Fruit fly (Drosophila melanogaster) whole organism, prepupa: Measurements from ENCODE around the gene wg.

Experiments
- Blimp-1 ChIP-seq: fragments of 200-800 bp; sonication (Bioruptor generic); optimal IDR thresholded peaks from 3 replicates; lab custom pipeline; 2017; ENCODE audit warnings: missing biosample characterization, missing genetic modification characterization, mild to moderate bottlenecking, moderate library complexity, missing genetic modification reagents
- CG10631 ChIP-seq: fragments of 200-800 bp; sonication (Bioruptor generic); optimal IDR thresholded peaks from 2 replicates; lab custom pipeline; 2016; ENCODE audit warnings: missing biosample characterization, missing genetic modification characterization
- CG10669 ChIP-seq: fragments of 200-800 bp; sonication (Bioruptor generic); optimal IDR thresholded peaks from 3 replicates; lab custom pipeline; 2018; ENCODE audit warnings: missing biosample characterization, mild to moderate bottlenecking, missing genetic modification characterization, moderate library complexity
- CG11294 ChIP-seq: fragments of 200-800 bp; sonication (Bioruptor generic); IDR thresholded peaks from 2 replicates; pipeline ENCODE4 v1.3.6; 2022; ENCODE audit warnings: missing biosample characterization, missing genetic modification characterization
- CG15336 ChIP-seq: fragments of 200-800 bp; sonication (Bioruptor generic); IDR thresholded peaks from 2 replicates; pipeline ENCODE4 v1.3.6; 2022; ENCODE audit warnings: missing biosample characterization, missing genetic modification characterization
- CG1621 ChIP-seq: fragments of 200-800 bp; sonication (Bioruptor generic); optimal IDR thresholded peaks from 3 replicates; lab custom pipeline; 2018; ENCODE audit warnings: missing biosample characterization, mild to moderate bottlenecking, missing genetic modification characterization
- CG16779 ChIP-seq: fragments of 200-800 bp; sonication (Bioruptor generic); optimal IDR thresholded peaks from 3 replicates; lab custom pipeline; 2017; ENCODE audit warnings: missing biosample characterization, mild to moderate bottlenecking, missing genetic modification characterization
- CG3032 ChIP-seq: fragments of 200-800 bp; optimal IDR thresholded peaks from 2 replicates; lab custom pipeline; 2019; ENCODE audit warnings: missing biosample characterization, mild to moderate bottlenecking, missing genetic modification characterization, moderate library complexity
- CG31627 ChIP-seq: fragments of 200-800 bp; sonication (Bioruptor generic); optimal IDR thresholded peaks from 3 replicates; lab custom pipeline; 2016; ENCODE audit warnings: missing biosample characterization, missing genetic modification characterization
- CG34406 ChIP-seq: fragments of 200-800 bp; sonication (Bioruptor generic); optimal IDR thresholded peaks from 3 replicates; lab custom pipeline; 2016; ENCODE audit warnings: missing biosample characterization, missing genetic modification characterization
- CG3919 ChIP-seq: fragments of 200-800 bp; sonication (Bioruptor generic); optimal IDR thresholded peaks from 3 replicates; lab custom pipeline; 2016; ENCODE audit warnings: missing biosample characterization, missing genetic modification characterization
- CG4318 ChIP-seq: fragments of 200-800 bp; sonication (Bioruptor generic); optimal IDR thresholded peaks from 3 replicates; lab custom pipeline; 2017; ENCODE audit warnings: missing biosample characterization, mild to moderate bottlenecking, missing genetic modification characterization
- CG6163 ChIP-seq: fragments of 200-800 bp; sonication (Bioruptor generic); IDR thresholded peaks from 3 replicates; pipeline ENCODE4 v1.3.6; 2022; ENCODE audit warnings: missing biosample characterization, missing genetic modification characterization
- CG6276 ChIP-seq: fragments of 200-800 bp; sonication (Bioruptor generic); optimal IDR thresholded peaks from 2 replicates; lab custom pipeline; 2017; ENCODE audit warnings: missing biosample characterization, mild to moderate bottlenecking, missing genetic modification characterization
- CG6792 ChIP-seq: fragments of 200-800 bp; sonication (Bioruptor generic); optimal IDR thresholded peaks from 3 replicates; lab custom pipeline; 2016; ENCODE audit warnings: missing biosample characterization, missing genetic modification characterization
- CG6808 ChIP-seq: fragments of 200-800 bp; sonication (Bioruptor generic); optimal IDR thresholded peaks from 3 replicates; lab custom pipeline; 2017; ENCODE audit warnings: missing biosample characterization, missing genetic modification characterization, mild to moderate bottlenecking, moderate library complexity, missing genetic modification reagents
- CG8119 ChIP-seq: fragments of 200-800 bp; sonication (Bioruptor generic); IDR thresholded peaks from 3 replicates; pipeline ENCODE4 v1.3.6; 2022; ENCODE audit warnings: missing biosample characterization, missing genetic modification characterization
- CG8319 ChIP-seq: fragments of 200-800 bp; sonication (Bioruptor generic); optimal IDR thresholded peaks from 3 replicates; lab custom pipeline; 2016; ENCODE audit warnings: missing biosample characterization, missing genetic modification characterization
- Eip75B ChIP-seq: fragments of 200-800 bp; sonication (Bioruptor generic); optimal IDR thresholded peaks from 3 replicates; lab custom pipeline; 2016; ENCODE audit warnings: missing biosample characterization, missing genetic modification characterization
- Eip78C ChIP-seq: fragments of 200-800 bp; sonication (Bioruptor generic); peaks from one replicate; lab custom pipeline; 2016; ENCODE audit warnings: missing biosample characterization, missing genetic modification characterization
- Ets21C ChIP-seq: fragments of 200-800 bp; sonication (Bioruptor generic); optimal IDR thresholded peaks from 3 replicates; lab custom pipeline; 2016; ENCODE audit warnings: missing biosample characterization, missing genetic modification characterization
- Ets96B ChIP-seq: fragments of 200-800 bp; optimal IDR thresholded peaks from 2 replicates; lab custom pipeline; 2019; ENCODE audit warnings: missing biosample characterization, mild to moderate bottlenecking, missing genetic modification characterization, moderate library complexity
- Hr38 ChIP-seq: sonication (Bioruptor generic); optimal IDR thresholded peaks from 2 replicates; lab custom pipeline; 2016; ENCODE audit warnings: missing biosample characterization, missing genetic modification characterization
- Hr39 ChIP-seq: fragments of 200-800 bp; sonication (Bioruptor generic); optimal IDR thresholded peaks from 2 replicates; lab custom pipeline; 2016; ENCODE audit warnings: missing biosample characterization, missing genetic modification characterization
- Lpt ChIP-seq: fragments of 200-800 bp; sonication (Bioruptor generic); optimal IDR thresholded peaks from 3 replicates; lab custom pipeline; 2016; ENCODE audit warnings: missing biosample characterization, missing genetic modification characterization
- Met ChIP-seq: fragments of 200-800 bp; sonication (Bioruptor generic); optimal IDR thresholded peaks from 3 replicates; lab custom pipeline; 2016; ENCODE audit warnings: missing biosample characterization, missing genetic modification characterization
- OdsH ChIP-seq: fragments of 200-800 bp; sonication (Bioruptor generic); optimal IDR thresholded peaks from 3 replicates; lab custom pipeline; 2016; ENCODE audit warnings: missing biosample characterization, missing genetic modification characterization
- Smox ChIP-seq: fragments of 200-800 bp; sonication (Bioruptor generic); optimal IDR thresholded peaks from 3 replicates; lab custom pipeline; 2016; ENCODE audit warnings: missing biosample characterization, missing genetic modification characterization
- Sox15 ChIP-seq: fragments of 200-800 bp; sonication (Bioruptor generic); optimal IDR thresholded peaks from 3 replicates; lab custom pipeline; 2016; ENCODE audit warnings: missing biosample characterization, missing genetic modification characterization
- cyc ChIP-seq: fragments of 200-800 bp; sonication (Bioruptor generic); optimal IDR thresholded peaks from 3 replicates; lab custom pipeline; 2016; ENCODE audit warnings: missing biosample characterization, missing genetic modification characterization
- dsx ChIP-seq: fragments of 200-800 bp; optimal IDR thresholded peaks from 3 replicates; lab custom pipeline; 2019; ENCODE audit warnings: missing biosample characterization, mild to moderate bottlenecking, missing genetic modification characterization, moderate library complexity; ENCODE audit not compliant: poor library complexity, severe bottlenecking
- eg ChIP-seq: fragments of 200-800 bp; sonication (Bioruptor generic); IDR thresholded peaks from 3 replicates; pipeline ENCODE4 v1.3.6; 2022; ENCODE audit warnings: missing biosample characterization, missing genetic modification characterization
- esn ChIP-seq: fragments of 200-800 bp; sonication (Bioruptor generic); optimal IDR thresholded peaks from 2 replicates; lab custom pipeline; 2016; ENCODE audit warnings: missing biosample characterization, mild to moderate bottlenecking, missing genetic modification characterization, moderate library complexity
- fd59A ChIP-seq: fragments of 200-800 bp; sonication (Bioruptor generic); optimal IDR thresholded peaks from 2 replicates; lab custom pipeline; 2017; ENCODE audit warnings: missing biosample characterization, mild to moderate bottlenecking, missing genetic modification characterization, missing genetic modification reagents
- fkh ChIP-seq: fragments of 200-800 bp; sonication (Bioruptor generic); optimal IDR thresholded peaks from 3 replicates; lab custom pipeline; 2017; ENCODE audit warnings: missing biosample characterization, mild to moderate bottlenecking, missing genetic modification characterization, moderate library complexity
- salr ChIP-seq, 2 experiments: fragments of 200-800 bp; sonication (Bioruptor generic); optimal IDR thresholded peaks; 3 replicates each; lab custom pipeline; 2016 to 2018; ENCODE audit warnings: missing biosample characterization in 2 of 2, missing genetic modification characterization in 2 of 2, mild to moderate bottlenecking in 1 of 2
- spab ChIP-seq: fragments of 200-800 bp; sonication (Bioruptor generic); optimal IDR thresholded peaks from 2 replicates; lab custom pipeline; 2017; ENCODE audit warnings: missing biosample characterization, mild to moderate bottlenecking, missing genetic modification characterization, missing genetic modification reagents
- ss ChIP-seq, 2 experiments: fragments of 200-800 bp; sonication (Bioruptor generic); optimal IDR thresholded peaks; 2 replicates in 1 of 2; 3 replicates in 1 of 2; lab custom pipeline; 2017 to 2018; ENCODE audit warnings: mild to moderate bottlenecking in 2 of 2, missing biosample characterization in 2 of 2, missing genetic modification characterization in 2 of 2, moderate library complexity in 1 of 2
- svp ChIP-seq: fragments of 200-800 bp; sonication (Bioruptor generic); peaks from one replicate; lab custom pipeline; 2016; ENCODE audit warnings: missing biosample characterization, missing genetic modification characterization
- topi ChIP-seq: fragments of 200-800 bp; sonication (Bioruptor generic); optimal IDR thresholded peaks from 3 replicates; lab custom pipeline; 2016; ENCODE audit warnings: missing biosample characterization, missing genetic modification characterization
- vri ChIP-seq: fragments of 200-800 bp; sonication (Bioruptor generic); optimal IDR thresholded peaks from 3 replicates; lab custom pipeline; 2016; ENCODE audit warnings: missing biosample characterization, mild to moderate bottlenecking, missing genetic modification characterization

Gene wg

DNA sequence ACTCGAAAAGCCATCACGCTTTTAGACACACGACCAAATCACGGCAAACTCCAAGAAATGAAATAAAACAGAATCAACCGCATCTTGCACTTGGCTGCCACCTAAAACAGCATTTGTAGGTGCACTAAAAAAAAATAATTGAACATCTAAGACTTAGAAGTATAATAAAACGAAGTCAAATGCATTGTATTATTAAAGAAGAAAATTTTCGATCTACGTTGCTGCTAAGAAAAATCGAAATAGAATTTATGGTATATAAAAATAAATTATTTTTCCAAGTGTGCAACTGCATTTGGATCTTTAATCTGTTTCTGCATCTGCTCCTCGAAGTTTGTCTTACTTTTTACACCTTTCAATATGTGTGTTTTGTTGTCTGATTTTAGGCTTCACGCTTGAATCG lies 36.7 kb upstream of the wg start (continued):
- TF ChIP-seq CG10631 = peak; percentile 15
- peak; percentile 18 for TF ChIP-seq Hr39 (GFP tag; lab: Kevin White, UChicago)
- TF ChIP-seq CG34406 (GFP tag; lab: Kevin White, UChicago) = peak; percentile 8
- TF ChIP-seq cyc (GFP tag; lab: Kevin White, UChicago) = peak; percentile 23
- TF ChIP-seq topi (GFP tag; lab: Kevin White, UChicago) = peak; percentile 23
- TF ChIP-seq Eip78C (GFP tag; lab: Kevin White, UChicago) = peak; percentile 82
- no peak for TF ChIP-seq CG11294 (GFP tag; lab: Robert Waterston, UW)
- no peak for TF ChIP-seq vri (GFP tag; lab: Kevin White, UChicago)
- peak; percentile 4 for TF ChIP-seq CG6792 (GFP tag; lab: Kevin White, UChicago)
- TF ChIP-seq esn (GFP tag; lab: Kevin White, UChicago) = peak; percentile 24
- TF ChIP-seq CG4318 (GFP tag; lab: Kevin White, UChicago) = no peak
- no peak for TF ChIP-seq Blimp-1 (GFP tag; lab: Kevin White, UChicago)
- TF ChIP-seq CG8319 (GFP tag; lab: Kevin White, UChicago) = no peak
- 0 out of 3 replicates have a peak, but pooled peaks have one; percentile 37 for TF ChIP-seq CG8119 (GFP tag; lab: Robert Waterston, UW)
- TF ChIP-seq Hr38 (GFP tag; lab: Kevin White, UChicago) = no peak
- TF ChIP-seq CG1621 (tag; lab: Kevin White, UChicago) = no peak
- TF ChIP-seq CG15336 (GFP tag; lab: Robert Waterston, UW) = peak; percentile 28; the same call in 1 of the 2 replicates
- no peak for TF ChIP-seq fd59A (GFP tag; lab: Kevin White, UChicago)
- peak; percentile 17; the same call in 1 of the 3 replicates for TF ChIP-seq CG6163 (GFP tag; lab: Robert Waterston, UW)
- TF ChIP-seq CG6276 (GFP tag; lab: Kevin White, UChicago) = no peak
- TF ChIP-seq Ets96B (tag; lab: Kevin White, UChicago) = peak; percentile 6
- no peak for TF ChIP-seq spab (GFP tag; lab: Kevin White, UChicago)
- TF ChIP-seq CG16779 (tag; lab: Kevin White, UChicago) = no peak
- no peak for TF ChIP-seq Sox15 (GFP tag; lab: Kevin White, UChicago)
- no peak for TF ChIP-seq svp (GFP tag; lab: Kevin White, UChicago)

DNA sequence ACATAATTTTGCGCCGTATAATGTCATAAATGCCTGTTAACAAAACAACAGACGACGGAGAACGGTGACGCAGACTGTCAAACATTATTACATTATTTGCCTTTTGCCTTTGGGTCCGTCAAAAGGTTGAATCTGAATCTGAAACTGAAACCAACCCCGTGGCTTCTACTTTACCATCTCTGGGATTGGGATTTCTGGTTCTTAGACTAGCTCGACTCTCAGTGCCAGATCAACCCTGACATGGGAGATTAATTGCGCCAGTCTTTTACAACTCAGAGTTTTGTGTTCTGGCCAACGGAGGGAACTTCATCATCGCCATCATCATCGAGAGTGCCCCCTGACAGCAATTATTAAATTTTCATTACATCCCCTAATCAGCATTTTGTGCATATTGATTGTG lies 34.5 kb upstream of the wg start:
- TF ChIP-seq Eip75B (no peak), Ets21C (GFP tag; lab: Kevin White, UChicago) (no peak), CG15336 (GFP tag; lab: Robert Waterston, UW) (no peak), salr (GFP tag; optimal IDR thresholded peaks at IDR 0.05; lab: Kevin White, UChicago) (no peak), CG31627 (GFP tag; lab: Kevin White, UChicago) (no peak), Met (GFP tag; lab: Kevin White, UChicago) (no peak), CG34406 (GFP tag; lab: Kevin White, UChicago) (no peak), Smox (no peak), CG10631 (no peak), Eip78C (GFP tag; lab: Kevin White, UChicago) (no peak), CG6808 (GFP tag; lab: Kevin White, UChicago) (no peak), CG3032 (tag; lab: Kevin White, UChicago) (no peak), Blimp-1 (GFP tag; lab: Kevin White, UChicago) (no peak), Ets96B (tag; lab: Kevin White, UChicago) (no peak), vri (GFP tag; lab: Kevin White, UChicago) (no peak), eg (GFP tag; lab: Robert Waterston, UW) (no peak), CG10669 (no peak), fd59A (GFP tag; lab: Kevin White, UChicago) (no peak), fkh (GFP tag; lab: Kevin White, UChicago) (no peak)
- TF ChIP-seq, all 60 proteins: peak for 0

DNA sequence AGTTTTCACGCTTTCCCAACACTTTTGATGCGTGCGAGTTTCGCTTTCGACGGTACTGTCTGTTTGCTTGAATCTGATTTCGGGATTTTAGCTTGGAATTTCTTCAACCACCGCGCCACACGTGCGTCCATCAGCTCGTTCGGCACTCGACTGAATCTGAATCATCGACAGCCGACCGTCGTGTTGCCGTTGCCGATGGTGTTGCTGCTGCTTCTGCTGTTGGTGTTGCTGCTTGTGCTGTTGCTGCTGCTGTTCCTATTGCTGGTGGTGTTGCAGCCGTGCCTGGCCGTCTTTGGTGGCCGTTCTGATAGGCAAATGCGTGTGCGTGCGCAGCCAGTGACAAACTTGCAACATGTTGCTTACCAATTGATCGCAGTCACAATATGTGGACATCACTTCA lies 29.9 kb upstream of the wg start, which contains the start of gene Wnt4:
TSS of gene Wnt4 (minus strand) at position 155 of the 400 bp plus-strand sequence.
- TF ChIP-seq svp (GFP tag; lab: Kevin White, UChicago) (no peak), dsx (peak; percentile 22), CG3919 (GFP tag; lab: Kevin White, UChicago) (peak; percentile 91), Lpt (GFP tag; lab: Kevin White, UChicago) (peak; percentile 5), ss (GFP tag; optimal IDR thresholded peaks at IDR 0.05; lab: Kevin White, UChicago) (peak in 1 of 2 experiments; percentile 8), CG6163 (GFP tag; lab: Robert Waterston, UW) (peak; percentile 12; the same call in 1 of the 3 replicates), eg (GFP tag; lab: Robert Waterston, UW) (peak; percentile 40; the same call in 1 of the 3 replicates), OdsH (GFP tag; lab: Kevin White, UChicago) (no peak)
- TF ChIP-seq, all 60 proteins: peak for 6
